Fruit fly (Drosophila melanogaster) whole organism, embryonic: ENCODE results near the gene Gart.

Source experiments
- Adf1 ChIP-seq: fragments of 200-800 bp; sonication (Bioruptor generic); IDR thresholded peaks from 2 replicates; pipeline ENCODE4 v1.3.6; 2022; ENCODE audit warnings: missing biosample characterization, missing genetic modification characterization
- Antp ChIP-seq: fragments of 200-800 bp; sonication (Bioruptor generic); optimal IDR thresholded peaks from 3 replicates; lab custom pipeline; 2016; ENCODE audit warnings: missing biosample characterization, missing genetic modification characterization
- Awh ChIP-seq: fragments of 200-800 bp; sonication (Bioruptor generic); IDR thresholded peaks from 2 replicates; pipeline ENCODE4, ENCODE4 v1.3.6; 2022; ENCODE audit warnings: missing biosample characterization, missing genetic modification characterization
- BEAF-32 ChIP-seq: fragments of 200-800 bp; sonication (Bioruptor generic); optimal IDR thresholded peaks from 3 replicates; lab custom pipeline; 2017; ENCODE audit warnings: missing biosample characterization, missing genetic modification characterization, mild to moderate bottlenecking, moderate library complexity, missing genetic modification reagents
- Bgb ChIP-seq: fragments of 200-800 bp; sonication (Bioruptor generic); IDR thresholded peaks from 2 replicates; pipeline ENCODE4 v1.3.6; 2022; ENCODE audit warnings: missing biosample characterization, missing genetic modification characterization; ENCODE audit not compliant: partially characterized antibody
- Blimp-1 ChIP-seq: fragments of 200-800 bp; sonication (Bioruptor generic); optimal IDR thresholded peaks from 3 replicates; lab custom pipeline; 2018; ENCODE audit warnings: missing biosample characterization, missing genetic modification characterization, mild to moderate bottlenecking, moderate library complexity, missing genetic modification reagents
- BtbVII ChIP-seq: fragments of 200-800 bp; sonication (Bioruptor generic); optimal IDR thresholded peaks from 3 replicates; lab custom pipeline; 2017; ENCODE audit warnings: missing biosample characterization, mild to moderate bottlenecking, missing genetic modification characterization
- CG10979 ChIP-seq: fragments of 200-800 bp; sonication (Bioruptor generic); optimal IDR thresholded peaks from 2 replicates; lab custom pipeline; 2018; ENCODE audit warnings: missing biosample characterization, mild to moderate bottlenecking, missing genetic modification characterization, moderate library complexity
- CG12391 ChIP-seq: fragments of 200-800 bp; sonication (Bioruptor generic); optimal IDR thresholded peaks from 3 replicates; lab custom pipeline; 2018; ENCODE audit warnings: missing biosample characterization, mild to moderate bottlenecking, missing genetic modification characterization, moderate library complexity
- CG12659 ChIP-seq: fragments of 200-800 bp; sonication (Bioruptor generic); optimal IDR thresholded peaks from 3 replicates; lab custom pipeline; 2017; ENCODE audit warnings: mild to moderate bottlenecking, missing biosample characterization, missing genetic modification reagents, missing genetic modification characterization
- CG13287 ChIP-seq: fragments of 200-800 bp; sonication (Bioruptor generic); IDR thresholded peaks from 2 replicates; pipeline ENCODE4 v1.3.6; 2022; ENCODE audit warnings: missing biosample characterization, missing genetic modification characterization; ENCODE audit not compliant: partially characterized antibody
- CG15011 ChIP-seq: fragments of 200-800 bp; sonication (Bioruptor generic); optimal IDR thresholded peaks from 3 replicates; lab custom pipeline; 2018; ENCODE audit warnings: missing biosample characterization, mild to moderate bottlenecking, missing genetic modification characterization
- CG15269 ChIP-seq: fragments of 200-800 bp; sonication (Bioruptor generic); optimal IDR thresholded peaks from 2 replicates; lab custom pipeline; 2018; ENCODE audit warnings: missing biosample characterization, mild to moderate bottlenecking, missing genetic modification characterization, moderate library complexity
- CG1832 ChIP-seq: fragments of 200-800 bp; sonication (Bioruptor generic); optimal IDR thresholded peaks from 2 replicates; lab custom pipeline; 2017; ENCODE audit warnings: missing biosample characterization, mild to moderate bottlenecking, missing genetic modification characterization, inconsistent platforms
- CG2116 ChIP-seq: fragments of 200-800 bp; sonication (Bioruptor generic); optimal IDR thresholded peaks from 3 replicates; lab custom pipeline; 2018; ENCODE audit warnings: missing biosample characterization, mild to moderate bottlenecking, missing genetic modification characterization
- CG3065 ChIP-seq: fragments of 200-800 bp; sonication (Bioruptor generic); optimal IDR thresholded peaks from 2 replicates; lab custom pipeline; 2016; ENCODE audit warnings: missing biosample characterization, missing genetic modification characterization
- CG33557 ChIP-seq: fragments of 200-800 bp; sonication (Bioruptor generic); optimal IDR thresholded peaks from 2 replicates; lab custom pipeline; 2019; ENCODE audit warnings: missing biosample characterization, mild to moderate bottlenecking, missing genetic modification characterization, moderate library complexity
- CG34376 ChIP-seq: fragments of 200-800 bp; sonication (Bioruptor generic); optimal IDR thresholded peaks from 2 replicates; lab custom pipeline; 2018; ENCODE audit warnings: missing biosample characterization, mild to moderate bottlenecking, missing genetic modification characterization
- CG3838 ChIP-seq: fragments of 200-800 bp; sonication (Bioruptor generic); optimal IDR thresholded peaks from 3 replicates; lab custom pipeline; 2016; ENCODE audit warnings: missing biosample characterization, missing genetic modification characterization
- CG4424 ChIP-seq: fragments of 200-800 bp; sonication (Bioruptor generic); optimal IDR thresholded peaks from 3 replicates; lab custom pipeline; 2016; ENCODE audit warnings: missing biosample characterization, missing genetic modification characterization
- CG9876 ChIP-seq: fragments of 200-800 bp; sonication (Bioruptor generic); optimal IDR thresholded peaks from 2 replicates; lab custom pipeline; 2016; ENCODE audit warnings: missing biosample characterization, missing genetic modification characterization
- CG9932 ChIP-seq: fragments of 200-800 bp; sonication (Bioruptor generic); IDR thresholded peaks from 2 replicates; pipeline ENCODE4 v1.3.6; 2022; ENCODE audit warnings: missing biosample characterization, missing genetic modification characterization
- Chrac-16 ChIP-seq: fragments of 200-800 bp; sonication (Bioruptor generic); optimal IDR thresholded peaks from 3 replicates; lab custom pipeline; 2016; ENCODE audit warnings: missing biosample characterization, missing genetic modification characterization
- CrebB ChIP-seq: fragments of 200-800 bp; sonication (Bioruptor generic); optimal IDR thresholded peaks from 3 replicates; lab custom pipeline; 2018; ENCODE audit warnings: missing biosample characterization, mild to moderate bottlenecking, missing genetic modification characterization
- E2f1 ChIP-seq: fragments of 200-800 bp; sonication (Bioruptor generic); IDR thresholded peaks from 2 replicates; pipeline ENCODE4 v1.3.6; 2022; ENCODE audit warnings: missing biosample characterization, missing genetic modification characterization
- E2f2 ChIP-seq: fragments of 200-800 bp; sonication (Bioruptor generic); IDR thresholded peaks from 2 replicates; pipeline ENCODE4 v1.3.6; 2022; ENCODE audit warnings: missing biosample characterization, missing genetic modification characterization
- Hmr ChIP-seq: fragments of 200-800 bp; sonication (Bioruptor generic); optimal IDR thresholded peaks from 3 replicates; lab custom pipeline; 2017; ENCODE audit warnings: mild to moderate bottlenecking, missing biosample characterization, missing genetic modification reagents, missing genetic modification characterization
- Hr39 ChIP-seq: fragments of >200 bp; optimal IDR thresholded peaks from 2 replicates; lab custom pipeline; 2017
- Max ChIP-seq: fragments of 200-800 bp; sonication (Bioruptor generic); optimal IDR thresholded peaks from 2 replicates; lab custom pipeline; 2016; ENCODE audit warnings: missing biosample characterization, mild to moderate bottlenecking, missing genetic modification characterization
- Meics ChIP-seq: fragments of 200-800 bp; sonication (Bioruptor generic); optimal IDR thresholded peaks from 2 replicates; lab custom pipeline; 2017; ENCODE audit warnings: missing biosample characterization, mild to moderate bottlenecking, missing genetic modification characterization
- Neu2 ChIP-seq: fragments of 200-800 bp; sonication (Bioruptor generic); optimal IDR thresholded peaks from 3 replicates; lab custom pipeline; 2016; ENCODE audit warnings: missing biosample characterization, missing genetic modification characterization, borderline replicate concordance
- Rfx ChIP-seq: fragments of 200-800 bp; sonication (Bioruptor generic); IDR thresholded peaks from 2 replicates; pipeline ENCODE4 v1.3.6; 2022; ENCODE audit warnings: missing biosample characterization, missing genetic modification characterization
- YL-1 ChIP-seq: fragments of 200-800 bp; sonication (Bioruptor generic); optimal IDR thresholded peaks from 3 replicates; lab custom pipeline; 2017; ENCODE audit warnings: missing biosample characterization, mild to moderate bottlenecking, missing genetic modification characterization
- ac ChIP-seq: fragments of 200-800 bp; sonication (Bioruptor generic); optimal IDR thresholded peaks from 3 replicates; lab custom pipeline; 2017; ENCODE audit warnings: missing biosample characterization, mild to moderate bottlenecking, missing genetic modification characterization
- bsh ChIP-seq, 2 experiments: fragments of 200-800 bp; sonication (Bioruptor generic); optimal IDR thresholded peaks; 2 replicates each; lab custom pipeline; 2017 to 2018; ENCODE audit warnings: mild to moderate bottlenecking in 2 of 2, missing biosample characterization in 2 of 2, missing genetic modification characterization in 2 of 2, moderate library complexity in 1 of 2
- chm ChIP-seq: fragments of 200-800 bp; sonication (Bioruptor generic); IDR thresholded peaks from 2 replicates; pipeline ENCODE4 v1.3.6; 2022; ENCODE audit warnings: missing biosample characterization, missing genetic modification characterization
- disco-r ChIP-seq: fragments of 200-800 bp; sonication (Bioruptor generic); optimal IDR thresholded peaks from 2 replicates; lab custom pipeline; 2016; ENCODE audit warnings: missing biosample characterization, missing genetic modification characterization
- dmrt11E ChIP-seq: fragments of 200-800 bp; sonication (Bioruptor generic); optimal IDR thresholded peaks from 3 replicates; lab custom pipeline; 2018; ENCODE audit warnings: missing biosample characterization, mild to moderate bottlenecking, missing genetic modification characterization, moderate library complexity
- ham ChIP-seq: fragments of 200-800 bp; sonication (Bioruptor generic); IDR thresholded peaks from 2 replicates; pipeline ENCODE4 v1.3.6; 2022; ENCODE audit warnings: missing biosample characterization, missing genetic modification characterization
- lbe ChIP-seq: fragments of 200-800 bp; sonication (Bioruptor generic); optimal IDR thresholded peaks from 2 replicates; lab custom pipeline; 2016; ENCODE audit warnings: missing biosample characterization, mild to moderate bottlenecking, missing genetic modification characterization
- lov ChIP-seq, 2 experiments: fragments of 200-800 bp in 1 of 2; fragments of >200 bp in 1 of 2; sonication (Bioruptor generic) in 1 of 2; IDR thresholded peaks in 1 of 2; optimal IDR thresholded peaks in 1 of 2; 2 replicates in 1 of 2; 3 replicates in 1 of 2; pipeline versions ENCODE4 v1.3.6 to Lab custom; 2017 to 2022; ENCODE audit warnings: missing biosample characterization in 1 of 2, missing genetic modification characterization in 1 of 2
- luna ChIP-seq: fragments of 200-800 bp; sonication (Bioruptor generic); optimal IDR thresholded peaks from 2 replicates; lab custom pipeline; 2016; ENCODE audit warnings: missing biosample characterization, missing genetic modification characterization
- nmo ChIP-seq: fragments of 200-800 bp; sonication (Bioruptor generic); optimal IDR thresholded peaks from 2 replicates; lab custom pipeline; 2018; ENCODE audit warnings: missing biosample characterization, mild to moderate bottlenecking, missing genetic modification characterization, moderate library complexity
- odd ChIP-seq: fragments of 200-800 bp; sonication (Bioruptor generic); optimal IDR thresholded peaks from 2 replicates; lab custom pipeline; 2017; ENCODE audit warnings: missing biosample characterization, mild to moderate bottlenecking, missing genetic modification characterization
- pum ChIP-seq: fragments of 200-800 bp; sonication (Bioruptor generic); optimal IDR thresholded peaks from 2 replicates; lab custom pipeline; 2016; ENCODE audit warnings: missing biosample characterization, missing genetic modification characterization
- pzg ChIP-seq: fragments of 200-800 bp; sonication (Bioruptor generic); optimal IDR thresholded peaks from 3 replicates; lab custom pipeline; 2018; ENCODE audit warnings: missing biosample characterization, mild to moderate bottlenecking, missing genetic modification characterization, moderate library complexity
- stwl ChIP-seq: fragments of 200-800 bp; sonication (Bioruptor generic); optimal IDR thresholded peaks from 3 replicates; lab custom pipeline; 2018; ENCODE audit warnings: missing biosample characterization, mild to moderate bottlenecking, missing genetic modification characterization, moderate library complexity
- tio ChIP-seq: fragments of 200-800 bp; sonication (Bioruptor generic); optimal IDR thresholded peaks from 2 replicates; lab custom pipeline; 2017; ENCODE audit warnings: missing biosample characterization, missing genetic modification characterization, inconsistent platforms
- tup ChIP-seq: fragments of 200-800 bp; sonication (Bioruptor generic); optimal IDR thresholded peaks from 2 replicates; lab custom pipeline; 2016; ENCODE audit warnings: missing biosample characterization, mild to moderate bottlenecking, missing genetic modification characterization, moderate library complexity
- yki ChIP-seq: fragments of >200 bp; optimal IDR thresholded peaks from 3 replicates; lab custom pipeline; 2018

Gene Gart

dm6 chr2L:6971597-6972036, 52.1 kb downstream of the Gart start, which contains the start of gene snRNP-U1-70K (continued):
- TF ChIP-seq CG15269 (tag; lab: Kevin White, UChicago) (no peak), pum (GFP tag; lab: Kevin White, UChicago) (no peak), yki (lab: Kevin White, UChicago) (no peak), Bgb (peak; percentile 65), tup (GFP tag; lab: Kevin White, UChicago) (no peak), Blimp-1 (GFP tag; lab: Kevin White, UChicago) (no peak), Neu2 (GFP tag; lab: Kevin White, UChicago) (no peak), E2f1 (GFP tag; lab: Robert Waterston, UW) (no peak), tio (GFP tag; lab: Kevin White, UChicago) (no peak), disco-r (no peak), CG9932 (GFP tag; lab: Robert Waterston, UW) (peak; percentile 44), dmrt11E (tag; lab: Kevin White, UChicago) (no peak), CG12391 (tag; lab: Kevin White, UChicago) (peak; percentile 45), BtbVII (no peak), CG3065 (GFP tag; lab: Kevin White, UChicago) (no peak), YL-1 (GFP tag; lab: Kevin White, UChicago) (peak; percentile 86), lbe (GFP tag; lab: Kevin White, UChicago) (no peak), CG34376 (GFP tag; lab: Kevin White, UChicago) (no peak), chm (GFP tag; lab: Robert Waterston, UW) (no peak; the same call in 1 of the 2 replicates), bsh (GFP tag; optimal IDR thresholded peaks at IDR 0.05; lab: Kevin White, UChicago) (no peak), Adf1 (GFP tag; lab: Robert Waterston, UW) (peak; percentile 55), Hmr (peak; percentile 82), lov (optimal IDR thresholded peaks at IDR 0.05; lab: Kevin White, UChicago) (no peak), lov (GFP tag; IDR thresholded peaks at IDR 0.05; lab: Robert Waterston, UW) (no peak), stwl (peak; percentile 93), CrebB (tag; lab: Kevin White, UChicago) (no peak), luna (GFP tag; lab: Kevin White, UChicago) (no peak), CG9876 (GFP tag; lab: Kevin White, UChicago) (peak; percentile 31), CG13287 (peak; percentile 53; the same call in 1 of the 2 replicates), Max (GFP tag; lab: Kevin White, UChicago) (peak; percentile 21), Rfx (peak; percentile 50), Chrac-16 (no peak), Awh (GFP tag; lab: Robert Waterston, UW) (peak; percentile 33; the same call in 1 of the 2 replicates), CG33557 (no peak), CG3838 (GFP tag; lab: Kevin White, UChicago) (no peak), Antp (GFP tag; lab: Kevin White, UChicago) (no peak), CG15011 (GFP tag; lab: Kevin White, UChicago) (no peak), pzg (GFP tag; lab: Kevin White, UChicago) (peak; percentile 97), CG4424 (GFP tag; lab: Kevin White, UChicago) (no peak), CG2116 (GFP tag; lab: Kevin White, UChicago) (peak; percentile 34), CG1832 (GFP tag; lab: Kevin White, UChicago) (peak; percentile 35), nmo (GFP tag; lab: Kevin White, UChicago) (peak; percentile 6), odd (GFP tag; lab: Kevin White, UChicago) (no peak), ac (GFP tag; lab: Kevin White, UChicago) (no peak), E2f2 (GFP tag; lab: Robert Waterston, UW) (peak; percentile 19; the same call in 1 of the 2 replicates), Meics (GFP tag; lab: Kevin White, UChicago) (no peak), CG10979 (tag; lab: Kevin White, UChicago) (no peak), Hr39 (no peak), ham (GFP tag; lab: Robert Waterston, UW) (no peak), BEAF-32 (GFP tag; lab: Kevin White, UChicago) (peak; percentile 40), CG12659 (peak; percentile 64)
